Worm (Caenorhabditis elegans) whole organism, L2 larva: Measurements from ENCODE around the gene C39D10.5.

Experiments
- ceh-82 ChIP-seq: fragments of 150-350 bp; optimal IDR thresholded peaks from 2 replicates; lab custom pipeline; 2014; ENCODE audit warnings: missing biosample characterization, missing genetic modification characterization
- dmd-4 ChIP-seq: sonication (generic microtip); optimal IDR thresholded peaks from 2 replicates; lab custom pipeline; 2017; ENCODE audit warnings: missing biosample characterization, missing genetic modification characterization
- mbf-1 ChIP-seq: sonication (generic microtip); optimal IDR thresholded peaks from 2 replicates; lab custom pipeline; 2017; ENCODE audit warnings: missing biosample characterization, missing genetic modification characterization
- mdl-1 ChIP-seq, 2 experiments: fragments of 150-350 bp in 1 of 2; sonication (generic microtip) in 1 of 2; optimal IDR thresholded peaks; 2 replicates each; lab custom pipeline; 2017; ENCODE audit warnings: missing biosample characterization in 2 of 2, missing genetic modification characterization in 2 of 2
- nhr-11 ChIP-seq: fragments of 150-350 bp; optimal IDR thresholded peaks from 2 replicates; lab custom pipeline; 2014; ENCODE audit warnings: missing biosample characterization, missing genetic modification characterization
- nhr-129 ChIP-seq: fragments of 150-350 bp; optimal IDR thresholded peaks from 2 replicates; lab custom pipeline; 2014; ENCODE audit warnings: missing biosample characterization, missing genetic modification characterization
- skn-1 ChIP-seq: sonication (generic microtip); optimal IDR thresholded peaks from 2 replicates; lab custom pipeline; 2017; ENCODE audit warnings: missing biosample characterization, missing genetic modification characterization
- sma-9 ChIP-seq, 2 experiments: fragments of 150-350 bp in 1 of 2; sonication (generic microtip) in 1 of 2; optimal IDR thresholded peaks; 2 replicates each; lab custom pipeline; 2014 to 2016; ENCODE audit warnings: missing genetic modification characterization in 2 of 2, mild to moderate bottlenecking in 1 of 2, missing biosample characterization in 1 of 2, missing compliant biosample characterization in 1 of 2, missing genetic modification reagents in 1 of 2, moderate library complexity in 1 of 2
- unc-62 ChIP-seq: fragments of 150-350 bp; optimal IDR thresholded peaks from 2 replicates; lab custom pipeline; 2014; ENCODE audit warnings: missing biosample characterization, missing genetic modification reagents, missing genetic modification characterization
- ztf-1 ChIP-seq: fragments of 200-800 bp; sonication (Bioruptor generic); conservative IDR thresholded peaks from 2 replicates; pipeline ENCODE4 v1.3.6; 2022; ENCODE audit warnings: missing genetic modification characterization, missing compliant biosample characterization
- ztf-11 ChIP-seq: sonication (generic microtip); optimal IDR thresholded peaks from 2 replicates; lab custom pipeline; 2017; ENCODE audit warnings: missing biosample characterization, missing genetic modification characterization

- no peak for TF ChIP-seq nhr-129 (tag; lab: Kevin White, UChicago)
- TF ChIP-seq mbf-1 (tag; lab: Kevin White, UChicago): no peak
- no peak for TF ChIP-seq dmd-4 (tag; lab: Kevin White, UChicago)
- no peak for TF ChIP-seq sma-9 (GFP tag; optimal IDR thresholded peaks at IDR 0.05; lab: Kevin White, UChicago)
- no peak for TF ChIP-seq sma-9 (tag; optimal IDR thresholded peaks at IDR 0.05; lab: Kevin White, UChicago)
- TF ChIP-seq ztf-11 (tag; lab: Kevin White, UChicago): no peak
- TF ChIP-seq ceh-82 (tag; lab: Kevin White, UChicago): no peak
- no peak for TF ChIP-seq mdl-1 (tag; optimal IDR thresholded peaks at IDR 0.05; lab: Kevin White, UChicago)
- no peak for TF ChIP-seq skn-1
- TF ChIP-seq nhr-11 (tag; lab: Kevin White, UChicago): no peak
- TF ChIP-seq unc-62 (GFP tag; lab: Kevin White, UChicago): no peak
- TF ChIP-seq ztf-1: no peak
Measured at ce11 chrX:7873350-7873749, 18.8 kb downstream of the C39D10.5 start.
